Fruit fly (Drosophila melanogaster): ENCODE data around the gene Cyp28d1.

Gene Cyp28d1

dm6 chr2L:5210145-5210504, at the start of gene Cyp28d1:
TSS of gene Cyp28d1 (plus strand) at chr2L:5210460.
- TF ChIP-seq psq (optimal IDR thresholded peaks at IDR 0.05) (no peak), EcR (GFP tag; optimal IDR thresholded peaks at IDR 0.05) (no peak), Dll (optimal IDR thresholded peaks at IDR 0.05) (no peak), pan (optimal IDR thresholded peaks at IDR 0.05) (no peak), CG8478 (optimal IDR thresholded peaks at IDR 0.05) (no peak), usp (GFP tag; optimal IDR thresholded peaks at IDR 0.05) (no peak)

- TF ChIP-seq psq (optimal IDR thresholded peaks at IDR 0.05) (no peak), EcR (GFP tag; optimal IDR thresholded peaks at IDR 0.05) (no peak), usp (GFP tag; optimal IDR thresholded peaks at IDR 0.05) (no peak)
Observed at dm6 chr2L:5186543-5186942, 23.7 kb upstream of the Cyp28d1 start.

- TF ChIP-seq Dll (optimal IDR thresholded peaks at IDR 0.05) (no peak), EcR (GFP tag; optimal IDR thresholded peaks at IDR 0.05) (no peak), pan (optimal IDR thresholded peaks at IDR 0.05) (no peak), usp (GFP tag; optimal IDR thresholded peaks at IDR 0.05) (no peak), psq (optimal IDR thresholded peaks at IDR 0.05) (no peak), CG8478 (optimal IDR thresholded peaks at IDR 0.05) (no peak)
Observed at dm6 chr2L:5195639-5196038, 14.6 kb upstream of the Cyp28d1 start.

dm6 chr2L:5196684-5197083, 13.6 kb upstream of the Cyp28d1 start:
- TF ChIP-seq EcR (GFP tag; optimal IDR thresholded peaks at IDR 0.05) (no peak), Dll (optimal IDR thresholded peaks at IDR 0.05) (no peak), CG8478 (optimal IDR thresholded peaks at IDR 0.05) (no peak), pan (optimal IDR thresholded peaks at IDR 0.05) (no peak), psq (optimal IDR thresholded peaks at IDR 0.05) (no peak), usp (GFP tag; optimal IDR thresholded peaks at IDR 0.05) (no peak)

- no peak for TF ChIP-seq usp (GFP tag; optimal IDR thresholded peaks at IDR 0.05)
- TF ChIP-seq EcR (GFP tag; optimal IDR thresholded peaks at IDR 0.05): no peak
- no peak for TF ChIP-seq Dll (optimal IDR thresholded peaks at IDR 0.05)
- no peak for TF ChIP-seq psq (optimal IDR thresholded peaks at IDR 0.05)
- TF ChIP-seq CG8478 (optimal IDR thresholded peaks at IDR 0.05): no peak
- no peak for TF ChIP-seq pan (optimal IDR thresholded peaks at IDR 0.05)
Observed at dm6 chr2L:5197200-5197599, 13.1 kb upstream of the Cyp28d1 start.

- TF ChIP-seq psq (optimal IDR thresholded peaks at IDR 0.05) (no peak), CG8478 (optimal IDR thresholded peaks at IDR 0.05) (no peak), usp (GFP tag; optimal IDR thresholded peaks at IDR 0.05) (no peak), Dll (optimal IDR thresholded peaks at IDR 0.05) (no peak)
Observed at dm6 chr2L:5206964-5207585, 3.2 kb upstream of the Cyp28d1 start, which contains the start of gene Cyp28d2. TSS of gene Cyp28d2 (plus strand) at chr2L:5207267.

- TF ChIP-seq Dll (optimal IDR thresholded peaks at IDR 0.05) (no peak), CG8478 (optimal IDR thresholded peaks at IDR 0.05) (no peak), usp (GFP tag; optimal IDR thresholded peaks at IDR 0.05) (no peak), pan (optimal IDR thresholded peaks at IDR 0.05) (no peak), psq (optimal IDR thresholded peaks at IDR 0.05) (no peak), EcR (GFP tag; optimal IDR thresholded peaks at IDR 0.05) (no peak)
Observed at dm6 chr2L:5208581-5208980, 1.7 kb upstream of the Cyp28d1 start.

dm6 chr2L:5209244-5210144, 766 bp upstream of the Cyp28d1 start:
- no peak for TF ChIP-seq pan (optimal IDR thresholded peaks at IDR 0.05)

dm6 chr2L:5210946-5211345, 686 bp downstream of the Cyp28d1 start:
- TF ChIP-seq Dll (optimal IDR thresholded peaks at IDR 0.05) (no peak), CG8478 (optimal IDR thresholded peaks at IDR 0.05) (no peak), psq (optimal IDR thresholded peaks at IDR 0.05) (no peak), pan (optimal IDR thresholded peaks at IDR 0.05) (no peak), EcR (GFP tag; optimal IDR thresholded peaks at IDR 0.05) (no peak), usp (GFP tag; optimal IDR thresholded peaks at IDR 0.05) (no peak)

- TF ChIP-seq usp (GFP tag; optimal IDR thresholded peaks at IDR 0.05) (no peak), pan (optimal IDR thresholded peaks at IDR 0.05) (no peak), EcR (GFP tag; optimal IDR thresholded peaks at IDR 0.05) (no peak), Dll (optimal IDR thresholded peaks at IDR 0.05) (no peak), CG8478 (optimal IDR thresholded peaks at IDR 0.05) (no peak), psq (optimal IDR thresholded peaks at IDR 0.05) (no peak)
Observed at dm6 chr2L:5214981-5215380, 4.7 kb downstream of the Cyp28d1 start, which contains the start of gene CG7742. TSS of gene CG7742 (minus strand) at chr2L:5215081.

dm6 chr2L:5216442-5216841, 6.2 kb downstream of the Cyp28d1 start, which contains the start of the genes CG14034 and TpnC25D:
TSS of gene CG14034 (minus strand) at chr2L:5216542.
TSS of gene TpnC25D (plus strand) at chr2L:5216701.
- TF ChIP-seq pan (optimal IDR thresholded peaks at IDR 0.05) (no peak), psq (optimal IDR thresholded peaks at IDR 0.05) (no peak), Dll (optimal IDR thresholded peaks at IDR 0.05) (no peak), EcR (GFP tag; optimal IDR thresholded peaks at IDR 0.05) (no peak), usp (GFP tag; optimal IDR thresholded peaks at IDR 0.05) (no peak), CG8478 (optimal IDR thresholded peaks at IDR 0.05) (no peak)

dm6 chr2L:5223317-5223716, 13.1 kb downstream of the Cyp28d1 start:
- no peak for TF ChIP-seq EcR (GFP tag; optimal IDR thresholded peaks at IDR 0.05)
- no peak for TF ChIP-seq usp (GFP tag; optimal IDR thresholded peaks at IDR 0.05)
- TF ChIP-seq CG8478 (optimal IDR thresholded peaks at IDR 0.05): no peak
- no peak for TF ChIP-seq psq (optimal IDR thresholded peaks at IDR 0.05)
- no peak for TF ChIP-seq Dll (optimal IDR thresholded peaks at IDR 0.05)

Measured in whole organism.